Fruit fly (Drosophila melanogaster) whole organism, embryonic: Measurements from ENCODE around the gene CG18130.

Experiments used
- Antp ChIP-seq: fragments of 200-800 bp; sonication (Bioruptor generic); optimal IDR thresholded peaks from 3 replicates; lab custom pipeline; 2016; ENCODE audit warnings: missing biosample characterization, missing genetic modification characterization
- Bdp1 ChIP-seq: fragments of 200-800 bp; sonication (Bioruptor generic); optimal IDR thresholded peaks from 3 replicates; lab custom pipeline; 2016; ENCODE audit warnings: missing biosample characterization, missing genetic modification characterization
- CG10366 ChIP-seq: fragments of 200-800 bp; sonication (Bioruptor generic); IDR thresholded peaks from 2 replicates; pipeline ENCODE4 v1.3.6; 2022; ENCODE audit warnings: missing biosample characterization, missing genetic modification characterization
- CG11093 ChIP-seq: fragments of 200-800 bp; sonication (Bioruptor generic); IDR thresholded peaks from 3 replicates; pipeline ENCODE4 v1.3.6; 2022; ENCODE audit warnings: missing biosample characterization, missing genetic modification characterization
- CG1233 ChIP-seq: fragments of 200-800 bp; sonication (Bioruptor generic); optimal IDR thresholded peaks from 4 replicates; lab custom pipeline; 2018; ENCODE audit warnings: missing biosample characterization, mild to moderate bottlenecking, missing genetic modification characterization
- CG13894 ChIP-seq: fragments of 200-800 bp; sonication (Bioruptor generic); optimal IDR thresholded peaks from 3 replicates; lab custom pipeline; 2018; ENCODE audit warnings: missing biosample characterization, mild to moderate bottlenecking, missing genetic modification characterization, moderate library complexity
- CG14050 ChIP-seq: fragments of 200-800 bp; sonication (Bioruptor generic); IDR thresholded peaks from 3 replicates; pipeline ENCODE4 v1.3.6; 2022; ENCODE audit warnings: missing biosample characterization, missing genetic modification characterization
- CG15011 ChIP-seq: fragments of 200-800 bp; sonication (Bioruptor generic); optimal IDR thresholded peaks from 3 replicates; lab custom pipeline; 2018; ENCODE audit warnings: missing biosample characterization, mild to moderate bottlenecking, missing genetic modification characterization
- CG16815 ChIP-seq: fragments of 200-800 bp; sonication (Bioruptor generic); optimal IDR thresholded peaks from 3 replicates; lab custom pipeline; 2017; ENCODE audit warnings: missing biosample characterization, mild to moderate bottlenecking, missing genetic modification characterization
- CG16863 ChIP-seq: fragments of 200-800 bp; sonication (Bioruptor generic); optimal IDR thresholded peaks from 3 replicates; lab custom pipeline; 2016; ENCODE audit warnings: missing biosample characterization, missing genetic modification characterization
- CG18476 ChIP-seq: fragments of 200-800 bp; sonication (Bioruptor generic); optimal IDR thresholded peaks from 2 replicates; lab custom pipeline; 2016; ENCODE audit warnings: missing biosample characterization, mild to moderate bottlenecking, missing genetic modification characterization
- CG2875 ChIP-seq: fragments of 200-800 bp; sonication (Bioruptor generic); optimal IDR thresholded peaks from 2 replicates; lab custom pipeline; 2017; ENCODE audit warnings: missing biosample characterization, mild to moderate bottlenecking, missing genetic modification characterization, missing genetic modification reagents
- CG31441 ChIP-seq: fragments of 200-800 bp; sonication (Bioruptor generic); IDR thresholded peaks from 2 replicates; pipeline ENCODE4 v1.3.6; 2022; ENCODE audit warnings: missing biosample characterization, missing genetic modification characterization
- CG4730 ChIP-seq: fragments of 200-800 bp; sonication (Bioruptor generic); IDR thresholded peaks from 2 replicates; pipeline ENCODE4 v1.3.6; 2022; ENCODE audit warnings: missing biosample characterization, missing genetic modification characterization
- CG5245 ChIP-seq: fragments of 200-800 bp; sonication (Bioruptor generic); optimal IDR thresholded peaks from 3 replicates; lab custom pipeline; 2016; ENCODE audit warnings: missing biosample characterization, missing genetic modification characterization
- CG9817 ChIP-seq: fragments of 200-800 bp; sonication (Bioruptor generic); optimal IDR thresholded peaks from 2 replicates; lab custom pipeline; 2018; ENCODE audit warnings: missing biosample characterization, mild to moderate bottlenecking, missing genetic modification characterization, moderate library complexity
- Deaf1 ChIP-seq: fragments of 200-800 bp; optimal IDR thresholded peaks from 3 replicates; lab custom pipeline; 2019; ENCODE audit warnings: missing biosample characterization, mild to moderate bottlenecking, missing genetic modification characterization, moderate library complexity
- Dll ChIP-seq: fragments of 200-800 bp; sonication (Bioruptor generic); IDR thresholded peaks from 4 replicates; pipeline ENCODE4 v1.3.6; 2022; ENCODE audit warnings: missing biosample characterization, missing genetic modification characterization; ENCODE audit not compliant: partially characterized antibody
- Gsc ChIP-seq: fragments of 200-800 bp; sonication (Bioruptor generic); IDR thresholded peaks from 2 replicates; pipeline ENCODE4 v1.3.6; 2022; ENCODE audit warnings: missing biosample characterization, missing genetic modification characterization
- H15 ChIP-seq: fragments of 200-800 bp; sonication (Bioruptor generic); IDR thresholded peaks from 3 replicates; pipeline ENCODE4 v1.3.6; 2022; ENCODE audit warnings: missing biosample characterization, missing genetic modification characterization
- MBD-R2 ChIP-seq: fragments of 200-800 bp; sonication (Bioruptor generic); IDR thresholded peaks from 2 replicates; pipeline ENCODE4 v1.3.6; 2022; ENCODE audit warnings: missing biosample characterization, missing genetic modification characterization
- Oaz ChIP-seq: fragments of 200-800 bp; sonication (Bioruptor generic); IDR thresholded peaks from 2 replicates; pipeline ENCODE4 v1.3.6; 2022; ENCODE audit warnings: missing biosample characterization, missing genetic modification characterization
- Optix ChIP-seq: fragments of 200-800 bp; sonication (Bioruptor generic); IDR thresholded peaks from 3 replicates; pipeline ENCODE4 v1.3.6; 2022; ENCODE audit warnings: missing biosample characterization, missing genetic modification characterization
- Spps ChIP-seq: fragments of 200-800 bp; sonication (Bioruptor generic); optimal IDR thresholded peaks from 2 replicates; lab custom pipeline; 2018; ENCODE audit warnings: missing biosample characterization, mild to moderate bottlenecking, missing genetic modification characterization
- Xrp1 ChIP-seq: fragments of 200-800 bp; sonication (Bioruptor generic); IDR thresholded peaks from 2 replicates; pipeline ENCODE4 v1.3.6; 2022; ENCODE audit warnings: missing biosample characterization, missing genetic modification characterization
- ash1 ChIP-seq: fragments of 200-800 bp; sonication (Bioruptor generic); optimal IDR thresholded peaks from 2 replicates; lab custom pipeline; 2018; ENCODE audit warnings: missing biosample characterization, mild to moderate bottlenecking, missing genetic modification characterization
- bab2 ChIP-seq: fragments of 200-800 bp; sonication (Bioruptor generic); optimal IDR thresholded peaks from 2 replicates; lab custom pipeline; 2016; ENCODE audit warnings: missing biosample characterization, missing genetic modification characterization
- bbx ChIP-seq: fragments of 200-800 bp; sonication (Bioruptor generic); IDR thresholded peaks from 2 replicates; pipeline ENCODE4 v1.3.6; 2022; ENCODE audit warnings: missing biosample characterization, missing genetic modification characterization; ENCODE audit not compliant: partially characterized antibody
- bsh ChIP-seq, 2 experiments: fragments of 200-800 bp; sonication (Bioruptor generic); optimal IDR thresholded peaks; 2 replicates each; lab custom pipeline; 2017 to 2018; ENCODE audit warnings: mild to moderate bottlenecking in 2 of 2, missing biosample characterization in 2 of 2, missing genetic modification characterization in 2 of 2, moderate library complexity in 1 of 2
- cas ChIP-seq: fragments of 200-800 bp; sonication (Bioruptor generic); IDR thresholded peaks from 2 replicates; pipeline ENCODE4 v1.3.6; 2022; ENCODE audit warnings: missing biosample characterization, missing genetic modification characterization
- croc ChIP-seq: fragments of 200-800 bp; sonication (Bioruptor generic); conservative IDR thresholded peaks from 3 replicates; pipeline ENCODE4 v1.3.6; 2022; ENCODE audit warnings: missing biosample characterization, missing genetic modification characterization
- crp ChIP-seq, 2 experiments: fragments of 200-800 bp; sonication (Bioruptor generic); optimal IDR thresholded peaks; 2 replicates in 1 of 2; 3 replicates in 1 of 2; lab custom pipeline; 2017; ENCODE audit warnings: missing biosample characterization in 2 of 2, missing genetic modification characterization in 2 of 2, mild to moderate bottlenecking in 1 of 2, moderate library complexity in 1 of 2
- cwo ChIP-seq: fragments of 200-800 bp; sonication (Bioruptor generic); optimal IDR thresholded peaks from 3 replicates; lab custom pipeline; 2017; ENCODE audit warnings: missing biosample characterization, missing genetic modification characterization, mild to moderate bottlenecking, moderate library complexity, missing genetic modification reagents
- dysf ChIP-seq: fragments of 200-800 bp; sonication (Bioruptor generic); IDR thresholded peaks from 3 replicates; pipeline ENCODE4 v1.3.6; 2022; ENCODE audit warnings: missing biosample characterization, missing genetic modification characterization
- fd96Cb ChIP-seq: fragments of 200-800 bp; sonication (Bioruptor generic); optimal IDR thresholded peaks from 2 replicates; lab custom pipeline; 2018; ENCODE audit warnings: missing biosample characterization, mild to moderate bottlenecking, missing genetic modification characterization, moderate library complexity
- hth ChIP-seq: fragments of >200 bp; optimal IDR thresholded peaks from 2 replicates; lab custom pipeline; 2017; ENCODE audit warnings: inconsistent platforms
- jigr1 ChIP-seq: fragments of 200-800 bp; sonication (Bioruptor generic); IDR thresholded peaks from 3 replicates; pipeline ENCODE4 v1.3.6; 2022; ENCODE audit warnings: missing biosample characterization, missing genetic modification characterization
- lab ChIP-seq: fragments of 200-800 bp; sonication (Bioruptor generic); optimal IDR thresholded peaks from 3 replicates; lab custom pipeline; 2017; ENCODE audit warnings: missing biosample characterization, missing genetic modification characterization, mild to moderate bottlenecking, moderate library complexity, missing genetic modification reagents
- lmd ChIP-seq: fragments of 200-800 bp; sonication (Bioruptor generic); IDR thresholded peaks from 2 replicates; pipeline ENCODE4 v1.3.6; 2022; ENCODE audit warnings: missing biosample characterization, missing genetic modification characterization
- org-1 ChIP-seq: fragments of 200-800 bp; sonication (Bioruptor generic); optimal IDR thresholded peaks from 2 replicates; lab custom pipeline; 2017; ENCODE audit warnings: missing biosample characterization, missing genetic modification characterization
- pan ChIP-seq, 4 experiments: fragments of >200 bp in 3 of 4; fragments of 200-800 bp in 1 of 4; sonication (Bioruptor generic) in 1 of 4; optimal IDR thresholded peaks in 3 of 4; IDR thresholded peaks in 1 of 4; 2 replicates each; pipeline versions ENCODE4 v1.3.6 to Lab custom; 2017 to 2022; ENCODE audit warnings: missing biosample characterization in 2 of 4, missing genetic modification characterization in 2 of 4, mixed read lengths in 1 of 4
- ro ChIP-seq: fragments of 200-800 bp; sonication (Bioruptor generic); IDR thresholded peaks from 2 replicates; pipeline ENCODE4 v1.3.6; 2022; ENCODE audit warnings: missing biosample characterization, missing genetic modification characterization
- row ChIP-seq: fragments of 200-800 bp; sonication (Bioruptor generic); IDR thresholded peaks from 3 replicates; pipeline ENCODE4 v1.3.6; 2022; ENCODE audit warnings: missing biosample characterization, missing genetic modification characterization
- sens ChIP-seq: fragments of 200-800 bp; sonication (Bioruptor generic); peaks from one replicate; lab custom pipeline; 2016; ENCODE audit warnings: missing biosample characterization, missing genetic modification characterization
- shn ChIP-seq: fragments of 200-800 bp; sonication (Bioruptor generic); optimal IDR thresholded peaks from 3 replicates; lab custom pipeline; 2016; ENCODE audit warnings: missing biosample characterization, missing genetic modification characterization
- slbo ChIP-seq: fragments of 200-800 bp; sonication (Bioruptor generic); IDR thresholded peaks from 2 replicates; pipeline ENCODE4 v1.3.6; 2022; ENCODE audit warnings: missing biosample characterization, missing genetic modification characterization
- tin ChIP-seq: fragments of 200-800 bp; sonication (Bioruptor generic); optimal IDR thresholded peaks from 3 replicates; lab custom pipeline; 2016; ENCODE audit warnings: missing biosample characterization, missing genetic modification characterization
- zfh1 ChIP-seq: fragments of 200-800 bp; sonication (Bioruptor generic); IDR thresholded peaks from 3 replicates; pipeline ENCODE4 v1.3.6; 2022; ENCODE audit warnings: missing biosample characterization, missing genetic modification characterization

CG18130 gene

dm6 chrX:12003437-12004394 lies 11.1 kb upstream of the CG18130 start, which contains the start of gene fw (continued):
- peak; percentile 52 for TF ChIP-seq row (GFP tag; lab: Robert Waterston, UW)
- no peak for TF ChIP-seq MBD-R2
- peak; percentile 1 for TF ChIP-seq tin (GFP tag; lab: Kevin White, UChicago)
- peak; percentile 15 for TF ChIP-seq CG13894 (tag; lab: Kevin White, UChicago)
- peak; percentile 9 for TF ChIP-seq fd96Cb (tag; lab: Kevin White, UChicago)
- TF ChIP-seq Bdp1 (GFP tag; lab: Kevin White, UChicago), result no peak
- no peak for TF ChIP-seq CG4730 (GFP tag; lab: Robert Waterston, UW)
- TF ChIP-seq CG2875 (GFP tag; lab: Kevin White, UChicago), result peak; percentile 24
- 0 out of 3 replicates have a peak, but pooled peaks have one; percentile 33 for TF ChIP-seq dysf (GFP tag; lab: Robert Waterston, UW)
- TF ChIP-seq Oaz (GFP tag; lab: Robert Waterston, UW), result no peak
- TF ChIP-seq CG1233 (GFP tag; lab: Kevin White, UChicago), result peak; percentile 20
- TF ChIP-seq CG11093 (GFP tag; lab: Robert Waterston, UW), result no peak
- TF ChIP-seq CG31441, result peak; percentile 57; the same call in 1 of the 2 replicates
- TF ChIP-seq CG18476 (GFP tag; lab: Kevin White, UChicago), result no peak
- TF ChIP-seq CG14050 (GFP tag; lab: Robert Waterston, UW), result 0 out of 3 replicates have a peak, but pooled peaks have one; percentile 24
- peak; percentile 36 for TF ChIP-seq Antp (GFP tag; lab: Kevin White, UChicago)
- TF ChIP-seq ro (GFP tag; lab: Robert Waterston, UW), result no peak
- TF ChIP-seq zfh1 (GFP tag; lab: Robert Waterston, UW), result peak; percentile 37; the same call in 1 of the 3 replicates
- TF ChIP-seq cas (GFP tag; lab: Robert Waterston, UW), result no peak
- peak; percentile 47; the same call in 1 of the 3 replicates for TF ChIP-seq H15
- TF ChIP-seq CG10366 (GFP tag; lab: Robert Waterston, UW), result peak; percentile 31; the same call in 1 of the 2 replicates
- TF ChIP-seq bsh (GFP tag; optimal IDR thresholded peaks at IDR 0.05; lab: Kevin White, UChicago), result peak in 1 of 2 experiments; percentile 67
- peak; percentile 56; the same call in 1 of the 2 replicates for TF ChIP-seq Xrp1
- no peak for TF ChIP-seq croc (GFP tag; lab: Robert Waterston, UW)
- peak; percentile 15 for TF ChIP-seq bab2 (GFP tag; lab: Kevin White, UChicago)
- peak; percentile 54; the same call in 1 of the 3 replicates for TF ChIP-seq Optix
- no peak for TF ChIP-seq CG5245 (GFP tag; lab: Kevin White, UChicago)
- TF ChIP-seq CG16863 (GFP tag; lab: Kevin White, UChicago), result peak; percentile 39
- peak; percentile 14 for TF ChIP-seq CG9817 (tag; lab: Kevin White, UChicago)
- peak; percentile 16 for TF ChIP-seq cwo (GFP tag; lab: Kevin White, UChicago)
- no peak for TF ChIP-seq crp (GFP tag; optimal IDR thresholded peaks at IDR 0.05; lab: Kevin White, UChicago)
- TF ChIP-seq Deaf1, result peak; percentile 99
- no peak for TF ChIP-seq ash1
- TF ChIP-seq org-1 (GFP tag; lab: Kevin White, UChicago), result peak; percentile 35
- peak; percentile 18; the same call in 1 of the 2 replicates for TF ChIP-seq lmd
- TF ChIP-seq pan (optimal IDR thresholded peaks at IDR 0.05; lab: Kevin White, UChicago), result no peak
- peak in 1 of 2 experiments; percentile 67 for TF ChIP-seq pan (GFP tag; optimal IDR thresholded peaks at IDR 0.05 in 1 of 2, IDR thresholded peaks at IDR 0.05 in 1 of 2)
- peak; percentile 2 for TF ChIP-seq CG16815 (GFP tag; lab: Kevin White, UChicago)
- TF ChIP-seq lab (GFP tag; lab: Kevin White, UChicago), result peak; percentile 11
- 0 out of 3 replicates have a peak, but pooled peaks have one; percentile 26 for TF ChIP-seq jigr1 (GFP tag; lab: Robert Waterston, UW)
- TF ChIP-seq CG15011 (GFP tag; lab: Kevin White, UChicago), result no peak
- peak; percentile 86 for TF ChIP-seq sens (GFP tag; lab: Kevin White, UChicago)
- no peak for TF ChIP-seq Spps (tag; lab: Kevin White, UChicago)
- TF ChIP-seq bbx, result 0 out of 2 replicates have a peak, but pooled peaks have one; percentile 21
- no peak for TF ChIP-seq shn (GFP tag; lab: Kevin White, UChicago)
- peak; percentile 50 for TF ChIP-seq slbo (GFP tag; lab: Robert Waterston, UW)
- no peak for TF ChIP-seq Gsc
- TF ChIP-seq Dll (GFP tag; lab: Robert Waterston, UW), result 0 out of 4 replicates have a peak, but pooled peaks have one; percentile 19
- no peak for TF ChIP-seq hth
